Fruit fly (Drosophila melanogaster) whole organism, adult: ENCODE results near the gene CG7275.
A peak's percentile ranks its signal among the peaks of the same experiment; 100 is the strongest.

Source experiments
- CG11617 ChIP-seq: fragments of 200-800 bp; sonication (Bioruptor generic); optimal IDR thresholded peaks from 2 replicates; lab custom pipeline; 2017; ENCODE audit warnings: mild to moderate bottlenecking, missing biosample characterization, missing genetic modification reagents, missing genetic modification characterization
- CG12768 ChIP-seq: fragments of 200-800 bp; sonication (Bioruptor generic); optimal IDR thresholded peaks from 2 replicates; lab custom pipeline; 2017; ENCODE audit warnings: missing biosample characterization, missing genetic modification characterization, mild to moderate bottlenecking, moderate library complexity, missing genetic modification reagents
- CG14711 ChIP-seq: fragments of 200-800 bp; sonication (Bioruptor generic); optimal IDR thresholded peaks from 2 replicates; lab custom pipeline; 2018; ENCODE audit warnings: missing biosample characterization, mild to moderate bottlenecking, missing genetic modification characterization, moderate library complexity
- CG1620 ChIP-seq: fragments of 200-800 bp; sonication (Bioruptor generic); optimal IDR thresholded peaks from 2 replicates; lab custom pipeline; 2016; ENCODE audit warnings: missing biosample characterization, missing genetic modification characterization
- CG33017 ChIP-seq: fragments of 200-800 bp; sonication (Bioruptor generic); optimal IDR thresholded peaks from 2 replicates; lab custom pipeline; 2018; ENCODE audit warnings: missing biosample characterization, mild to moderate bottlenecking, missing genetic modification characterization, moderate library complexity
- CG7045 ChIP-seq: fragments of 200-800 bp; sonication (Bioruptor generic); optimal IDR thresholded peaks from 2 replicates; lab custom pipeline; 2017; ENCODE audit warnings: missing biosample characterization, mild to moderate bottlenecking, missing genetic modification characterization
- CG7101 ChIP-seq: fragments of 200-800 bp; sonication (Bioruptor generic); optimal IDR thresholded peaks from 2 replicates; lab custom pipeline; 2018; ENCODE audit warnings: missing biosample characterization, mild to moderate bottlenecking, missing genetic modification characterization, moderate library complexity
- Clk ChIP-seq: fragments of 200-800 bp; sonication (Bioruptor generic); optimal IDR thresholded peaks from 2 replicates; lab custom pipeline; 2017; ENCODE audit warnings: missing biosample characterization, missing genetic modification characterization
- Crg-1 ChIP-seq: fragments of 200-800 bp; sonication (Bioruptor generic); optimal IDR thresholded peaks from 2 replicates; lab custom pipeline; 2016; ENCODE audit warnings: missing biosample characterization, missing genetic modification characterization
- Hr96 ChIP-seq: fragments of 200-800 bp; sonication (Bioruptor generic); optimal IDR thresholded peaks from 2 replicates; lab custom pipeline; 2016; ENCODE audit warnings: missing biosample characterization, missing genetic modification characterization
- Mnt ChIP-seq: fragments of 200-800 bp; sonication (Bioruptor generic); optimal IDR thresholded peaks from 2 replicates; lab custom pipeline; 2016; ENCODE audit warnings: missing biosample characterization, mild to moderate bottlenecking, missing genetic modification characterization
- bab1 ChIP-seq: fragments of 200-800 bp; sonication (Bioruptor generic); optimal IDR thresholded peaks from 3 replicates; lab custom pipeline; 2019; ENCODE audit warnings: missing biosample characterization, mild to moderate bottlenecking, missing genetic modification characterization, moderate library complexity
- cic ChIP-seq: fragments of 200-800 bp; sonication (Bioruptor generic); optimal IDR thresholded peaks from 2 replicates; lab custom pipeline; 2017; ENCODE audit warnings: missing biosample characterization, mild to moderate bottlenecking, missing genetic modification characterization, moderate library complexity
- cnc ChIP-seq, 2 experiments: fragments of >200 bp; optimal IDR thresholded peaks; 2 replicates each; lab custom pipeline; 2017
- kay ChIP-seq: fragments of 200-800 bp; sonication (Bioruptor generic); peaks from one replicate; lab custom pipeline; 2016; ENCODE audit warnings: missing biosample characterization, missing genetic modification characterization, borderline replicate concordance
- ovo ChIP-seq: fragments of 200-800 bp; sonication (Bioruptor generic); optimal IDR thresholded peaks from 2 replicates; lab custom pipeline; 2016; ENCODE audit warnings: missing biosample characterization, missing genetic modification characterization
- pad ChIP-seq: fragments of 200-800 bp; sonication (Bioruptor generic); optimal IDR thresholded peaks from 3 replicates; lab custom pipeline; 2017; ENCODE audit warnings: missing biosample characterization, missing genetic modification characterization, mild to moderate bottlenecking, moderate library complexity, missing genetic modification reagents
- tj ChIP-seq: fragments of 200-800 bp; sonication (Bioruptor generic); optimal IDR thresholded peaks from 3 replicates; lab custom pipeline; 2017; ENCODE audit warnings: missing biosample characterization, mild to moderate bottlenecking, missing genetic modification characterization, moderate library complexity
- toe ChIP-seq: fragments of 200-800 bp; sonication (Bioruptor generic); optimal IDR thresholded peaks from 2 replicates; lab custom pipeline; 2016; ENCODE audit warnings: missing biosample characterization, missing genetic modification characterization

Gene CG7275

dm6 chr3L:15517508-15517907, 18.7 kb downstream of the CG7275 start:
- TF ChIP-seq CG14711 (tag; lab: Kevin White, UChicago) (no peak), kay (peak; percentile 50), cic (GFP tag; lab: Kevin White, UChicago) (peak; percentile 12)

dm6 chr3L:15518344-15518743, 19.6 kb downstream of the CG7275 start:
- no peak for TF ChIP-seq Hr96
- peak; percentile 8 for TF ChIP-seq kay
- no peak for TF ChIP-seq Clk (GFP tag; lab: Kevin White, UChicago)
- peak; percentile 33 for TF ChIP-seq cic (GFP tag; lab: Kevin White, UChicago)
- TF ChIP-seq Mnt (GFP tag; lab: Kevin White, UChicago): peak; percentile 35
- TF ChIP-seq CG1620 (GFP tag; lab: Kevin White, UChicago): no peak
- no peak for TF ChIP-seq Crg-1 (GFP tag; lab: Kevin White, UChicago)
- no peak for TF ChIP-seq pad (GFP tag; lab: Kevin White, UChicago)
- TF ChIP-seq ovo: no peak
- no peak for TF ChIP-seq bab1 (GFP tag; lab: Kevin White, UChicago)

dm6 chr3L:15519492-15519891, 20.7 kb downstream of the CG7275 start, which contains the start of gene mex1:
mex1 (minus strand) TSS chr3L:15519592.
- no peak for TF ChIP-seq Crg-1 (GFP tag; lab: Kevin White, UChicago)
- TF ChIP-seq Hr96: no peak
- no peak for TF ChIP-seq Mnt (GFP tag; lab: Kevin White, UChicago)
- no peak for TF ChIP-seq cnc (optimal IDR thresholded peaks at IDR 0.05; lab: Kevin White, UChicago)
- no peak for TF ChIP-seq CG1620 (GFP tag; lab: Kevin White, UChicago)
- no peak for TF ChIP-seq bab1 (GFP tag; lab: Kevin White, UChicago)
- no peak for TF ChIP-seq cic (GFP tag; lab: Kevin White, UChicago)
- TF ChIP-seq Clk (GFP tag; lab: Kevin White, UChicago): no peak

dm6 chr3L:15519920-15520319, 21.2 kb downstream of the CG7275 start:
- TF ChIP-seq CG14711 (tag; lab: Kevin White, UChicago) (no peak), CG12768 (no peak), Clk (GFP tag; lab: Kevin White, UChicago) (no peak), CG7101 (tag; lab: Kevin White, UChicago) (no peak)

- TF ChIP-seq CG7045 (no peak), bab1 (GFP tag; lab: Kevin White, UChicago) (peak; percentile 7), tj (GFP tag; lab: Kevin White, UChicago) (peak; percentile 82)
Observed at dm6 chr3L:15520320-15520719, 21.6 kb downstream of the CG7275 start, which contains the start of gene yellow-k. yellow-k (plus strand) TSS chr3L:15520620.

- TF ChIP-seq cic (GFP tag; lab: Kevin White, UChicago) (no peak), toe (GFP tag; lab: Kevin White, UChicago) (no peak), Clk (GFP tag; lab: Kevin White, UChicago) (no peak), tj (GFP tag; lab: Kevin White, UChicago) (no peak), Crg-1 (GFP tag; lab: Kevin White, UChicago) (no peak), bab1 (GFP tag; lab: Kevin White, UChicago) (peak; percentile 70), CG14711 (tag; lab: Kevin White, UChicago) (no peak), ovo (no peak), kay (peak; percentile 8), CG11617 (GFP tag; lab: Kevin White, UChicago) (no peak), CG1620 (GFP tag; lab: Kevin White, UChicago) (no peak), CG33017 (tag; lab: Kevin White, UChicago) (no peak), CG7101 (tag; lab: Kevin White, UChicago) (no peak), CG12768 (no peak), Hr96 (no peak)
Observed at dm6 chr3L:15523806-15524346, 25.1 kb downstream of the CG7275 start, which contains the start of gene CG7945. CG7945 (minus strand) TSS chr3L:15524137.

dm6 chr3L:15525153-15525552, 26.4 kb downstream of the CG7275 start, which contains the start of gene CG33986:
CG33986 (minus strand) TSS chr3L:15525253.
- no peak for TF ChIP-seq Mnt (GFP tag; lab: Kevin White, UChicago)
- TF ChIP-seq pad (GFP tag; lab: Kevin White, UChicago): no peak
- no peak for TF ChIP-seq bab1 (GFP tag; lab: Kevin White, UChicago)
- TF ChIP-seq CG1620 (GFP tag; lab: Kevin White, UChicago): no peak
- no peak for TF ChIP-seq Hr96
- no peak for TF ChIP-seq CG14711 (tag; lab: Kevin White, UChicago)
- no peak for TF ChIP-seq toe (GFP tag; lab: Kevin White, UChicago)
- no peak for TF ChIP-seq CG33017 (tag; lab: Kevin White, UChicago)
- no peak for TF ChIP-seq Clk (GFP tag; lab: Kevin White, UChicago)
- TF ChIP-seq kay: no peak
- TF ChIP-seq CG11617 (GFP tag; lab: Kevin White, UChicago): no peak
- no peak for TF ChIP-seq CG12768
- no peak for TF ChIP-seq cic (GFP tag; lab: Kevin White, UChicago)
- no peak for TF ChIP-seq Crg-1 (GFP tag; lab: Kevin White, UChicago)
- TF ChIP-seq cnc (optimal IDR thresholded peaks at IDR 0.05; lab: Kevin White, UChicago): no peak
